Worm (Caenorhabditis elegans): ENCODE data around the gene M03A8.3.

ce11 chrX:6818036-6818488 lies 18.2 kb downstream of the M03A8.3 start, which contains the start of gene dhs-28:
- TF ChIP-seq lir-1 (GFP tag; conservative IDR thresholded peaks at IDR 0.05) (no peak), dpl-1 (GFP tag; optimal IDR thresholded peaks at IDR 0.05) (no peak), mcd-1 (GFP tag; IDR thresholded peaks at IDR 0.05) (no peak), ama-1 (optimal IDR thresholded peaks at IDR 0.05) (no peak), ama-1 (GFP tag; optimal IDR thresholded peaks at IDR 0.05) (no peak), him-1 (tag; optimal IDR thresholded peaks at IDR 0.05) (no peak), K11D2.4 (GFP tag; IDR thresholded peaks at IDR 0.05) (no peak), snpc-1.1 (tag; optimal IDR thresholded peaks at IDR 0.05; ENCODE audit: insufficient read depth) (no peak), akir-1 (GFP tag; optimal IDR thresholded peaks at IDR 0.05) (no peak), rcor-1 (GFP tag; IDR thresholded peaks at IDR 0.05) (no peak), snpc-4 (GFP tag; optimal IDR thresholded peaks at IDR 0.05) (no peak), snpc-4 (tag; optimal IDR thresholded peaks at IDR 0.05) (no peak)
